Worm (Caenorhabditis elegans) whole organism, young adult: ENCODE data around the gene T12E12.6.

ENCODE experiments used
- F23B12.7 ChIP-seq: sonication (generic microtip); optimal IDR thresholded peaks from 2 replicates; lab custom pipeline; 2017; ENCODE audit warnings: missing genetic modification characterization, mild to moderate bottlenecking, missing compliant biosample characterization, antibody characterized with exemption, moderate library complexity; ENCODE audit not compliant: insufficient read depth
- dox-1 ChIP-seq: fragments of 200-800 bp; sonication (Bioruptor generic); IDR thresholded peaks from 2 replicates; pipeline ENCODE4 v1.3.6; 2022; ENCODE audit warnings: missing genetic modification reagents, missing genetic modification characterization, missing compliant biosample characterization
- efl-1 ChIP-seq: fragments of 150-350 bp; optimal IDR thresholded peaks from 2 replicates; lab custom pipeline; 2014; ENCODE audit warnings: missing biosample characterization, missing genetic modification reagents, missing genetic modification characterization
- egrh-3 ChIP-seq: fragments of 200-800 bp; sonication (Bioruptor generic); IDR thresholded peaks from 2 replicates; pipeline ENCODE4 v1.3.6; 2022; ENCODE audit warnings: missing genetic modification reagents, missing genetic modification characterization, missing compliant biosample characterization
- hlh-26 ChIP-seq: fragments of 200-800 bp; sonication (Bioruptor generic); conservative IDR thresholded peaks from 2 replicates; pipeline ENCODE4 v1.3.6; 2022; ENCODE audit warnings: missing genetic modification reagents, missing genetic modification characterization, missing compliant biosample characterization
- hrde-1 ChIP-seq: sonication (generic microtip); optimal IDR thresholded peaks from 2 replicates; lab custom pipeline; 2016; ENCODE audit warnings: missing genetic modification characterization, mild to moderate bottlenecking, missing compliant biosample characterization, moderate library complexity, missing genotype, missing genetic modification reagents, borderline replicate concordance
- let-607 ChIP-seq, 2 experiments: fragments of 200-800 bp in 1 of 2; sonication (Bioruptor generic) in 1 of 2; sonication (generic microtip) in 1 of 2; optimal IDR thresholded peaks; 2 replicates each; lab custom pipeline; 2016 to 2018; ENCODE audit warnings: mild to moderate bottlenecking in 2 of 2, missing compliant biosample characterization in 2 of 2, missing genetic modification characterization in 2 of 2, moderate library complexity in 2 of 2, missing genotype in 1 of 2
- madf-6 ChIP-seq: fragments of 200-800 bp; sonication (Bioruptor generic); IDR thresholded peaks from 2 replicates; pipeline ENCODE4 v1.3.6; 2022; ENCODE audit warnings: missing genetic modification reagents, missing genetic modification characterization, missing compliant biosample characterization
- unc-62 ChIP-seq: fragments of 150-350 bp; optimal IDR thresholded peaks from 2 replicates; lab custom pipeline; 2014; ENCODE audit warnings: missing biosample characterization, missing genetic modification reagents, missing genetic modification characterization

- no peak for TF ChIP-seq unc-62
- TF ChIP-seq hlh-26 (GFP tag; lab: Robert Waterston, UW): no peak
- TF ChIP-seq F23B12.7 (tag; lab: Kevin White, UChicago): no peak
- TF ChIP-seq efl-1 (GFP tag; lab: Kevin White, UChicago): no peak
- TF ChIP-seq egrh-3 (GFP tag; lab: Robert Waterston, UW): no peak
- no peak for TF ChIP-seq hrde-1 (tag; lab: Kevin White, UChicago)
- TF ChIP-seq madf-6: no peak
- TF ChIP-seq let-607 (tag; optimal IDR thresholded peaks at IDR 0.05; lab: Kevin White, UChicago): no peak
- no peak for TF ChIP-seq dox-1 (GFP tag; lab: Robert Waterston, UW)
Observed at ce11 chrIV:5519044-5519443, 54.9 kb downstream of the T12E12.6 start.
